Worm (Caenorhabditis elegans) whole organism, early embryonic: ENCODE measurements around the gene ncs-1.

Experiments
- B0310.2 ChIP-seq: sonication (generic microtip); optimal IDR thresholded peaks from 2 replicates; lab custom pipeline; 2016; ENCODE audit warnings: mild to moderate bottlenecking, missing genetic modification characterization, missing compliant biosample characterization
- F13C5.2 ChIP-seq: sonication (generic microtip); optimal IDR thresholded peaks from 2 replicates; lab custom pipeline; 2017; ENCODE audit warnings: mild to moderate bottlenecking, missing genetic modification characterization, inconsistent platforms, missing compliant biosample characterization
- aly-1 ChIP-seq: sonication (generic microtip); optimal IDR thresholded peaks from 2 replicates; lab custom pipeline; 2016; ENCODE audit warnings: missing genetic modification characterization, missing compliant biosample characterization
- ama-1 ChIP-seq: fragments of 150-350 bp; optimal IDR thresholded peaks from 2 replicates; lab custom pipeline; 2014
- ceh-13 ChIP-seq: fragments of 200-800 bp; sonication (Bioruptor generic); optimal IDR thresholded peaks from 2 replicates; lab custom pipeline; 2018; ENCODE audit warnings: mild to moderate bottlenecking, missing genetic modification characterization, missing compliant biosample characterization
- ceh-36 ChIP-seq: sonication (generic microtip); optimal IDR thresholded peaks from 2 replicates; lab custom pipeline; 2016; ENCODE audit warnings: missing genetic modification characterization, inconsistent platforms, missing compliant biosample characterization
- ets-7 ChIP-seq: sonication (generic microtip); optimal IDR thresholded peaks from 2 replicates; lab custom pipeline; 2016; ENCODE audit warnings: missing genotype, missing genetic modification characterization, missing compliant biosample characterization
- flt-1 ChIP-seq: fragments of 200-800 bp; sonication (Bioruptor generic); IDR thresholded peaks from 2 replicates; pipeline ENCODE4 v1.3.6; 2022; ENCODE audit warnings: missing genetic modification characterization, missing compliant biosample characterization
- hmbx-1 ChIP-seq: sonication (generic microtip); optimal IDR thresholded peaks from 2 replicates; lab custom pipeline; 2016; ENCODE audit warnings: mild to moderate bottlenecking, missing genetic modification characterization, missing compliant biosample characterization
- hmg-4 ChIP-seq: fragments of 200-800 bp; sonication (Bioruptor generic); optimal IDR thresholded peaks from 2 replicates; lab custom pipeline; 2018; ENCODE audit warnings: mild to moderate bottlenecking, missing genetic modification characterization, missing compliant biosample characterization
- hnd-1 ChIP-seq: sonication (generic microtip); optimal IDR thresholded peaks from 2 replicates; lab custom pipeline; 2016; ENCODE audit warnings: missing genetic modification characterization, missing compliant biosample characterization
- pes-1 ChIP-seq: fragments of 200-800 bp; sonication (Bioruptor generic); IDR thresholded peaks from 2 replicates; pipeline ENCODE4 v1.3.6; 2022; ENCODE audit warnings: missing genetic modification reagents, missing genetic modification characterization, missing compliant biosample characterization
- scrt-1 ChIP-seq: fragments of 200-800 bp; sonication (Bioruptor generic); IDR thresholded peaks from 2 replicates; pipeline ENCODE4 v1.3.6; 2022; ENCODE audit warnings: missing genetic modification characterization, missing compliant biosample characterization
- sea-1 ChIP-seq: fragments of 200-800 bp; sonication (Bioruptor generic); conservative IDR thresholded peaks from 2 replicates; pipeline ENCODE4 v1.3.6; 2022; ENCODE audit warnings: missing genetic modification characterization, missing compliant biosample characterization
- tbx-11 ChIP-seq: fragments of 200-800 bp; sonication (Bioruptor generic); IDR thresholded peaks from 2 replicates; pipeline ENCODE4 v1.3.6; 2022; ENCODE audit warnings: missing genetic modification characterization, missing compliant biosample characterization
- tbx-37 ChIP-seq: fragments of 200-800 bp; sonication (Bioruptor generic); conservative IDR thresholded peaks from 2 replicates; pipeline ENCODE4 v1.3.6; 2022; ENCODE audit warnings: missing genetic modification reagents, missing genetic modification characterization, missing compliant biosample characterization
- tra-4 ChIP-seq: sonication (generic microtip); optimal IDR thresholded peaks from 2 replicates; lab custom pipeline; 2017; ENCODE audit warnings: missing genetic modification characterization, missing compliant biosample characterization

Gene ncs-1

DNA sequence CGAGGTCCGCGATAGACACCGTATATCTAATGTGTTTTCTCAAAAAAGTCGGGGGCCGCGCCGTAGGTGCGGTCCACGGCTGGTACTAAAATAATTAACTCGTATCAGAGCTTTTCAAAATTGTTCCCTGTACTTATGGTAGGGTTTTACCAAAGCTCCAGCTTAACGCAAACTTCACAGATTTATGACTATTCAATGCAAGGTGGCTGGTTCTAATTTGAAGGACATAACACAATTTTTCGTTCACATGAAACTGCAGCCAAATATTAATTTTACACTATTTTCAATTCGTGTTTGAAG is 12.1 kb upstream of the ncs-1 start:
- TF ChIP-seq tbx-37 (GFP tag; lab: Robert Waterston, UW): no peak
- TF ChIP-seq ceh-13 (GFP tag; lab: Kevin White, UChicago): no peak
- TF ChIP-seq tbx-11 (GFP tag; lab: Robert Waterston, UW): no peak
- no peak for TF ChIP-seq F13C5.2 (tag; lab: Kevin White, UChicago)
- no peak for TF ChIP-seq B0310.2 (tag; lab: Kevin White, UChicago)
- no peak for TF ChIP-seq sea-1
- TF ChIP-seq hmg-4 (GFP tag; lab: Kevin White, UChicago): no peak
- no peak for TF ChIP-seq tra-4
- no peak for TF ChIP-seq ets-7 (tag; lab: Kevin White, UChicago)

- no peak for TF ChIP-seq aly-1
- TF ChIP-seq tbx-11 (GFP tag; lab: Robert Waterston, UW): no peak
- TF ChIP-seq hnd-1 (tag; lab: Kevin White, UChicago): no peak
- TF ChIP-seq tra-4: no peak
- TF ChIP-seq tbx-37 (GFP tag; lab: Robert Waterston, UW): no peak
- TF ChIP-seq hmg-4 (GFP tag; lab: Kevin White, UChicago): peak; percentile 45
- TF ChIP-seq ama-1 (lab: Kevin White, UChicago): no peak
- peak; percentile 7 for TF ChIP-seq F13C5.2 (tag; lab: Kevin White, UChicago)
- TF ChIP-seq scrt-1 (GFP tag; lab: Robert Waterston, UW): no peak
Measured at ce11 chrX:974499-975235, 11.6 kb upstream of the ncs-1 start, which contains the start of gene vps-45. Gene vps-45 (minus strand): TSS chrX:974848.

- no peak for TF ChIP-seq hmbx-1 (tag; lab: Kevin White, UChicago)
- no peak for TF ChIP-seq flt-1 (GFP tag; lab: Robert Waterston, UW)
- TF ChIP-seq ceh-36 (tag; lab: Kevin White, UChicago): no peak
Measured at ce11 chrX:970072-970471, 7.0 kb upstream of the ncs-1 start, which contains the start of gene C44C1.6. Gene C44C1.6 (minus strand): TSS chrX:970270.

- TF ChIP-seq B0310.2 (tag; lab: Kevin White, UChicago): no peak
- TF ChIP-seq scrt-1 (GFP tag; lab: Robert Waterston, UW): no peak
- no peak for TF ChIP-seq sea-1
- no peak for TF ChIP-seq hnd-1 (tag; lab: Kevin White, UChicago)
- TF ChIP-seq F13C5.2 (tag; lab: Kevin White, UChicago): no peak
- no peak for TF ChIP-seq ama-1 (lab: Kevin White, UChicago)
- TF ChIP-seq tbx-11 (GFP tag; lab: Robert Waterston, UW): no peak
- TF ChIP-seq tra-4: no peak
- TF ChIP-seq tbx-37 (GFP tag; lab: Robert Waterston, UW): no peak
- TF ChIP-seq hmbx-1 (tag; lab: Kevin White, UChicago): no peak
- no peak for TF ChIP-seq hmg-4 (GFP tag; lab: Kevin White, UChicago)
- TF ChIP-seq pes-1 (GFP tag; lab: Robert Waterston, UW): no peak
- TF ChIP-seq flt-1 (GFP tag; lab: Robert Waterston, UW): no peak
- no peak for TF ChIP-seq ceh-36 (tag; lab: Kevin White, UChicago)
- TF ChIP-seq ets-7 (tag; lab: Kevin White, UChicago): no peak
- TF ChIP-seq aly-1: no peak
- no peak for TF ChIP-seq ceh-13 (GFP tag; lab: Kevin White, UChicago)
Measured at ce11 chrX:960139-960538, 2.9 kb downstream of the ncs-1 start.

DNA sequence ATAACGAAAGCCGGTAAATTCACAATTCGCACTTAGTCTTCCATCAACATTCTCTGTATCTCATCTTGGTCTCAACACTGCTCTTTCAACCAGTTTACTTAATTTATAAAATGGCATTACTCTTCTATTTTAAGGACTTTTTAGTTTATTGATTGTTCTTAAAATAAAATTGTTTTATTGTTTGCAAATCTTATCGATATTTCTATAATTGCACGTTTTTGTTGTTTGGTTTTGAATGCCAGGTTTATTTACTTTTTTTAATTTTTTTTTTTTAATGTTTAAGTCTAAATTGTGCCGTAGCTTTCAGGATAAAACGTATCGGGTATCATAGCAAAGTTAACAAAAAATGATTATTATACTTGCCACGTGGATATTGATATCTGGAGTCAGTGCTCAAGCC is 5.5 kb downstream of the ncs-1 start, which contains the start of gene chil-10:
Gene chil-10 (plus strand): TSS at position 301 of the 400 bp plus-strand sequence.
- TF ChIP-seq sea-1: no peak

DNA sequence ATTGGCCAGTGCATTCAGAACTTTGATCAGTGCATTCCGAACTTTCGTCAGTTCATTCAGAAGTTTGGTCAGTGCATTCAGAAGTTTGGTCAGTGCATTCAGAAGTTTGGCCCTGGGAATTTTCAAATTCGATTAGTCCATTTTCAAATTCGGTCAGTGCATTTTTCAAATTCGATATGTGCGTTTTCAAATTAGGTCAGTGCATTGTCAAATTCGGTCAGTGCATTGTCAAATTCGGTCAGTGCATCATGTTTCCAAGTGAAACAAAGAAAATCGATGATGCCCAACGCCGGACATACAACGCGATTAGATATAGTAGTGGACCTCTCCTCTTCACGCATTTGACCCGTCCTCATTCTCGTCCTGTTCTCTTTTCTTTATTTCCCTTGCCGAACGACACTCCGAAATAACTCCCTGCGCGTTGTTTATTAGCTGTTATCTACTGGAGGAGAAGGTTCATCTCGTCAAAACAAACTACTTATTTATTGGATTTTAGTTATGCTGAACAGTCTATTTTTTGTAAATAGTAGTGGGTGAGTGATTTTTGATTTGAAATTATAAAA is 8.5 kb downstream of the ncs-1 start, which contains the start of gene apm-3:
Gene apm-3 (plus strand): TSS at position 477 of the 563 bp plus-strand sequence.
- TF ChIP-seq B0310.2 (tag; lab: Kevin White, UChicago) (no peak), hmg-4 (GFP tag; lab: Kevin White, UChicago) (peak; percentile 38), hnd-1 (tag; lab: Kevin White, UChicago) (no peak)

ce11 chrX:952557-953083 is 10.5 kb downstream of the ncs-1 start:
- TF ChIP-seq F13C5.2 (tag; lab: Kevin White, UChicago) (peak; percentile 31), ceh-13 (GFP tag; lab: Kevin White, UChicago) (no peak), tbx-11 (GFP tag; lab: Robert Waterston, UW) (no peak), tra-4 (no peak)

- TF ChIP-seq ama-1 (lab: Kevin White, UChicago): no peak
- no peak for TF ChIP-seq pes-1 (GFP tag; lab: Robert Waterston, UW)
Measured at ce11 chrX:950482-950881, 12.6 kb downstream of the ncs-1 start, which contains the start of gene arr-1. Gene arr-1 (plus strand): TSS chrX:950782.
